Worm (Caenorhabditis elegans) whole organism, L4 larva: ENCODE results near the gene acp-1.

Source experiments
- F10B5.3 ChIP-seq: sonication (generic microtip); optimal IDR thresholded peaks from 2 replicates; lab custom pipeline; 2016; ENCODE audit warnings: mild to moderate bottlenecking, missing genetic modification characterization, missing compliant biosample characterization
- F37D6.2 ChIP-seq: sonication (generic microtip); optimal IDR thresholded peaks from 2 replicates; lab custom pipeline; 2016; ENCODE audit warnings: mild to moderate bottlenecking, missing genetic modification characterization, missing compliant biosample characterization
- F44E2.7 ChIP-seq: fragments of 200-800 bp; sonication (Bioruptor generic); IDR thresholded peaks from 2 replicates; pipeline ENCODE4 v2.1.2; 2022; ENCODE audit warnings: missing genetic modification characterization, missing compliant biosample characterization
- R02D3.7 ChIP-seq: fragments of 150-350 bp; sonication (generic microtip); optimal IDR thresholded peaks from 3 replicates; lab custom pipeline; 2014; ENCODE audit warnings: missing biosample characterization, missing genetic modification characterization
- ZK546.5 ChIP-seq, 2 experiments: sonication (generic microtip); optimal IDR thresholded peaks; 2 replicates each; lab custom pipeline; 2017; ENCODE audit warnings: missing biosample characterization in 2 of 2, missing genetic modification characterization in 2 of 2
- aha-1 ChIP-seq: fragments of 150-350 bp; peaks from one replicate; lab custom pipeline; 2014; ENCODE audit warnings: missing biosample characterization, missing genetic modification characterization
- aly-2 ChIP-seq: sonication (generic microtip); optimal IDR thresholded peaks from 2 replicates; lab custom pipeline; 2018; ENCODE audit warnings: missing biosample characterization, missing genetic modification characterization
- attf-4 ChIP-seq: sonication (generic microtip); optimal IDR thresholded peaks from 3 replicates; lab custom pipeline; 2017; ENCODE audit warnings: missing biosample characterization, missing genetic modification characterization
- ceh-28 ChIP-seq: fragments of 150-350 bp; optimal IDR thresholded peaks from 2 replicates; lab custom pipeline; 2014; ENCODE audit warnings: missing biosample characterization, missing genetic modification reagents, missing genetic modification characterization
- ceh-44 ChIP-seq: fragments of 200-800 bp; sonication (Bioruptor generic); IDR thresholded peaks from 2 replicates; pipeline ENCODE4 v1.3.6; 2022; ENCODE audit warnings: missing genetic modification reagents, missing genetic modification characterization, missing compliant biosample characterization
- ceh-82 ChIP-seq: sonication (generic microtip); optimal IDR thresholded peaks from 2 replicates; lab custom pipeline; 2017; ENCODE audit warnings: missing biosample characterization, missing genetic modification characterization
- cey-2 ChIP-seq: sonication (generic microtip); optimal IDR thresholded peaks from 3 replicates; lab custom pipeline; 2017; ENCODE audit warnings: missing genetic modification characterization, mild to moderate bottlenecking, missing compliant biosample characterization, antibody characterized with exemption, borderline replicate concordance; ENCODE audit not compliant: insufficient read depth
- daf-12 ChIP-seq: fragments of 150-350 bp; optimal IDR thresholded peaks from 2 replicates; lab custom pipeline; 2014; ENCODE audit warnings: missing biosample characterization, missing genetic modification reagents, missing genetic modification characterization
- dmd-6 ChIP-seq: fragments of 200-800 bp; sonication (Bioruptor generic); IDR thresholded peaks from 2 replicates; pipeline ENCODE4 v1.3.6; 2022; ENCODE audit warnings: missing genetic modification reagents, missing genetic modification characterization, missing compliant biosample characterization
- dmd-8 ChIP-seq: fragments of 200-800 bp; sonication (Bioruptor generic); IDR thresholded peaks from 2 replicates; pipeline ENCODE4 v1.3.6; 2022; ENCODE audit warnings: missing genetic modification characterization, missing compliant biosample characterization
- dmd-9 ChIP-seq: fragments of 200-800 bp; sonication (Bioruptor generic); IDR thresholded peaks from 2 replicates; pipeline ENCODE4 v1.3.6; 2022; ENCODE audit warnings: missing genetic modification reagents, missing genetic modification characterization, missing compliant biosample characterization
- duxl-1 ChIP-seq: sonication (generic microtip); optimal IDR thresholded peaks from 2 replicates; lab custom pipeline; 2016; ENCODE audit warnings: mild to moderate bottlenecking, missing genetic modification characterization, moderate library complexity, missing compliant biosample characterization; ENCODE audit not compliant: poor library complexity
- fos-1 ChIP-seq: fragments of 150-350 bp; optimal IDR thresholded peaks from 2 replicates; lab custom pipeline; 2014; ENCODE audit warnings: missing biosample characterization, missing genetic modification characterization
- hif-1 ChIP-seq, 2 experiments: sonication (generic microtip); optimal IDR thresholded peaks; 2 replicates each; lab custom pipeline; 2016 to 2017; ENCODE audit warnings: missing compliant biosample characterization in 2 of 2, missing genetic modification characterization in 2 of 2, missing genetic modification reagents in 2 of 2, missing genotype in 2 of 2, mild to moderate bottlenecking in 1 of 2
- hlh-11 ChIP-seq: fragments of 200-800 bp; sonication (Bioruptor generic); optimal IDR thresholded peaks from 2 replicates; lab custom pipeline; 2018; ENCODE audit warnings: mild to moderate bottlenecking, missing genetic modification characterization, missing compliant biosample characterization
- hmg-1.1 ChIP-seq: fragments of 200-800 bp; sonication (Bioruptor generic); IDR thresholded peaks from 2 replicates; pipeline ENCODE4 v1.3.6; 2022; ENCODE audit warnings: missing genetic modification reagents, missing genetic modification characterization, missing compliant biosample characterization
- jun-1 ChIP-seq: fragments of 150-350 bp; optimal IDR thresholded peaks from 2 replicates; lab custom pipeline; 2014; ENCODE audit warnings: missing biosample characterization, missing genetic modification reagents, missing genetic modification characterization
- lim-7 ChIP-seq: fragments of 200-800 bp; sonication (Bioruptor generic); IDR thresholded peaks from 2 replicates; pipeline ENCODE4 v1.3.6; 2022; ENCODE audit warnings: missing genetic modification characterization, missing compliant biosample characterization
- lin-15B ChIP-seq: fragments of 150-350 bp; sonication (generic microtip); optimal IDR thresholded peaks from 3 replicates; lab custom pipeline; 2014; ENCODE audit warnings: missing biosample characterization, missing genetic modification characterization
- lin-29 ChIP-seq: fragments of 200-800 bp; sonication (Bioruptor generic); IDR thresholded peaks from 2 replicates; pipeline ENCODE4 v1.3.6; 2022; ENCODE audit warnings: missing genetic modification reagents, missing genetic modification characterization, missing compliant biosample characterization
- madf-5 ChIP-seq, 2 experiments: fragments of 200-800 bp; sonication (Bioruptor generic); IDR thresholded peaks; 2 replicates each; pipeline ENCODE4 v1.3.6; 2022; ENCODE audit warnings: missing compliant biosample characterization in 2 of 2, missing genetic modification characterization in 2 of 2
- madf-9 ChIP-seq: fragments of 200-800 bp; sonication (Bioruptor generic); conservative IDR thresholded peaks from 2 replicates; pipeline ENCODE4 v1.3.6; 2022; ENCODE audit warnings: missing genetic modification reagents, missing genetic modification characterization, missing compliant biosample characterization
- mes-2 ChIP-seq: sonication (generic microtip); optimal IDR thresholded peaks from 2 replicates; lab custom pipeline; 2016; ENCODE audit warnings: missing genotype, mild to moderate bottlenecking, missing genetic modification characterization, missing compliant biosample characterization; ENCODE audit not compliant: poor library complexity, severe bottlenecking
- nhr-10 ChIP-seq: fragments of 150-350 bp; optimal IDR thresholded peaks from 2 replicates; lab custom pipeline; 2014; ENCODE audit warnings: missing biosample characterization, missing genetic modification characterization
- nhr-11 ChIP-seq: fragments of 150-350 bp; optimal IDR thresholded peaks from 2 replicates; lab custom pipeline; 2014; ENCODE audit warnings: missing biosample characterization, missing genetic modification characterization
- nhr-111 ChIP-seq: fragments of 200-800 bp; sonication (Bioruptor generic); optimal IDR thresholded peaks from 2 replicates; lab custom pipeline; 2018; ENCODE audit warnings: mild to moderate bottlenecking, missing genetic modification characterization, missing compliant biosample characterization
- nhr-237 ChIP-seq: sonication (generic microtip); optimal IDR thresholded peaks from 2 replicates; lab custom pipeline; 2017; ENCODE audit warnings: missing biosample characterization, missing genetic modification characterization
- nhr-28 ChIP-seq: fragments of 150-350 bp; optimal IDR thresholded peaks from 2 replicates; lab custom pipeline; 2014; ENCODE audit warnings: missing biosample characterization, missing genetic modification characterization
- nhr-42 ChIP-seq: fragments of 200-800 bp; sonication (Bioruptor generic); IDR thresholded peaks from 2 replicates; pipeline ENCODE4 v1.3.6; 2022; ENCODE audit warnings: missing genetic modification characterization, missing compliant biosample characterization
- nhr-48 ChIP-seq: sonication (generic microtip); optimal IDR thresholded peaks from 2 replicates; lab custom pipeline; 2016; ENCODE audit warnings: mild to moderate bottlenecking, missing genetic modification characterization, missing compliant biosample characterization
- nhr-6 ChIP-seq: fragments of 150-350 bp; optimal IDR thresholded peaks from 2 replicates; lab custom pipeline; 2014; ENCODE audit warnings: missing biosample characterization, missing genetic modification characterization
- nhr-76 ChIP-seq: fragments of 150-350 bp; optimal IDR thresholded peaks from 2 replicates; lab custom pipeline; 2014; ENCODE audit warnings: missing biosample characterization, missing genetic modification characterization
- nhr-77 ChIP-seq: fragments of 150-350 bp; optimal IDR thresholded peaks from 2 replicates; lab custom pipeline; 2014; ENCODE audit warnings: missing biosample characterization, missing genetic modification characterization
- php-3 ChIP-seq: fragments of 200-800 bp; sonication (Bioruptor generic); IDR thresholded peaks from 2 replicates; pipeline ENCODE4 v1.3.6; 2022; ENCODE audit warnings: missing genetic modification reagents, missing genetic modification characterization, missing compliant biosample characterization
- rbr-2 ChIP-seq: sonication (generic microtip); optimal IDR thresholded peaks from 2 replicates; lab custom pipeline; 2016; ENCODE audit warnings: missing genotype, missing genetic modification characterization, missing compliant biosample characterization
- saeg-2 ChIP-seq: fragments of 200-800 bp; sonication (Bioruptor generic); IDR thresholded peaks from 2 replicates; pipeline ENCODE4 v1.3.6; 2022; ENCODE audit warnings: missing genetic modification reagents, missing genetic modification characterization, missing compliant biosample characterization
- set-16 ChIP-seq: fragments of 200-800 bp; sonication (Bioruptor generic); IDR thresholded peaks from 2 replicates; pipeline ENCODE4 v1.3.6; 2022; ENCODE audit warnings: missing genetic modification reagents, missing genetic modification characterization, missing compliant biosample characterization
- snpc-1.2 ChIP-seq: fragments of 200-800 bp; sonication (Bioruptor generic); IDR thresholded peaks from 2 replicates; pipeline ENCODE4 v1.3.6; 2022; ENCODE audit warnings: missing genetic modification reagents, missing genetic modification characterization, missing compliant biosample characterization
- snpc-4 ChIP-seq: fragments of 150-350 bp; optimal IDR thresholded peaks from 2 replicates; lab custom pipeline; 2014; ENCODE audit warnings: missing biosample characterization, missing genetic modification characterization
- spr-1 ChIP-seq: sonication (generic microtip); optimal IDR thresholded peaks from 2 replicates; lab custom pipeline; 2016; ENCODE audit warnings: mild to moderate bottlenecking, missing genetic modification characterization, missing compliant biosample characterization
- spr-3 ChIP-seq: fragments of 200-800 bp; sonication (Bioruptor generic); optimal IDR thresholded peaks from 2 replicates; lab custom pipeline; 2018; ENCODE audit warnings: mild to moderate bottlenecking, missing genetic modification characterization, missing compliant biosample characterization
- tag-97 ChIP-seq: fragments of 200-800 bp; sonication (Bioruptor generic); IDR thresholded peaks from 2 replicates; pipeline ENCODE4 v1.3.6; 2022; ENCODE audit warnings: missing genetic modification characterization, missing compliant biosample characterization
- tra-1 ChIP-seq: fragments of 200-800 bp; sonication (Bioruptor generic); IDR thresholded peaks from 2 replicates; pipeline ENCODE4 v1.3.6; 2022; ENCODE audit warnings: missing genetic modification reagents, missing genetic modification characterization, missing compliant biosample characterization
- vab-7 ChIP-seq: fragments of 200-800 bp; sonication (Bioruptor generic); IDR thresholded peaks from 2 replicates; pipeline ENCODE4 v1.3.6; 2022; ENCODE audit warnings: missing genetic modification reagents, missing genetic modification characterization, missing compliant biosample characterization
- zfp-2 ChIP-seq: sonication (generic microtip); optimal IDR thresholded peaks from 2 replicates; lab custom pipeline; 2016; ENCODE audit warnings: mild to moderate bottlenecking, missing genetic modification characterization, missing compliant biosample characterization
- zfp-3 ChIP-seq: fragments of 200-800 bp; sonication (Bioruptor generic); conservative IDR thresholded peaks from 2 replicates; pipeline ENCODE4 v1.3.6; 2022; ENCODE audit warnings: missing genetic modification reagents, missing genetic modification characterization, missing compliant biosample characterization
- zip-2 ChIP-seq: fragments of 150-350 bp; optimal IDR thresholded peaks from 2 replicates; lab custom pipeline; 2014; ENCODE audit warnings: missing biosample characterization, missing genetic modification characterization
- ztf-7 ChIP-seq: fragments of 150-350 bp; optimal IDR thresholded peaks from 2 replicates; lab custom pipeline; 2014; ENCODE audit warnings: missing biosample characterization, missing genetic modification characterization

The acp-1 gene

ce11 chrX:3371264-3371663 is 14.0 kb downstream of the acp-1 start (continued):
- no peak; the same call in 1 of the 2 replicates for TF ChIP-seq dmd-9
- TF ChIP-seq nhr-10 = no peak
- TF ChIP-seq nhr-111 = peak; percentile 66
- no peak for TF ChIP-seq snpc-4
- TF ChIP-seq duxl-1 (tag; lab: Kevin White, UChicago) = peak; percentile 65
- TF ChIP-seq vab-7 (GFP tag; lab: Robert Waterston, UW) = peak; percentile 93
- no peak for TF ChIP-seq ceh-82 (tag; lab: Kevin White, UChicago)
- peak; percentile 18 for TF ChIP-seq jun-1 (tag; lab: Kevin White, UChicago)
- TF ChIP-seq daf-12 = no peak
- peak; percentile 37 for TF ChIP-seq nhr-28 (tag; lab: Kevin White, UChicago)
- TF ChIP-seq spr-3 (GFP tag; lab: Kevin White, UChicago) = peak; percentile 73
- TF ChIP-seq spr-1 (tag; lab: Kevin White, UChicago) = peak; percentile 29
- TF ChIP-seq saeg-2 = peak; percentile 71; the same call in 1 of the 2 replicates
- TF ChIP-seq php-3 (GFP tag; lab: Robert Waterston, UW) = peak; percentile 51; the same call in 1 of the 2 replicates
- no peak for TF ChIP-seq aly-2
- TF ChIP-seq fos-1 (tag; lab: Kevin White, UChicago) = no peak
- peak; percentile 65; the same call in 1 of the 2 replicates for TF ChIP-seq zfp-3 (GFP tag; lab: Robert Waterston, UW)
- TF ChIP-seq F10B5.3 = no peak
- TF ChIP-seq dmd-8 (GFP tag; lab: Robert Waterston, UW) = peak; percentile 92
- peak; percentile 60 for TF ChIP-seq nhr-77 (tag; lab: Kevin White, UChicago)
- no peak for TF ChIP-seq tag-97
- TF ChIP-seq nhr-237 (tag; lab: Kevin White, UChicago) = no peak
- peak; percentile 95 for TF ChIP-seq ceh-44 (GFP tag; lab: Robert Waterston, UW)
- peak in 1 of 2 experiments; percentile 30 for TF ChIP-seq hif-1 (tag; optimal IDR thresholded peaks at IDR 0.05; lab: Kevin White, UChicago)
- TF ChIP-seq ztf-7 = peak; percentile 55
- TF ChIP-seq nhr-42 (GFP tag; lab: Robert Waterston, UW) = peak; percentile 81
- no peak for TF ChIP-seq R02D3.7 (tag; lab: Kevin White, UChicago)
- TF ChIP-seq set-16 (GFP tag; lab: Robert Waterston, UW) = no peak
- TF ChIP-seq nhr-48 (tag; lab: Kevin White, UChicago) = peak; percentile 61
- TF ChIP-seq tra-1 (GFP tag; lab: Robert Waterston, UW) = peak; percentile 72; the same call in 1 of the 2 replicates
- TF ChIP-seq lin-15B (tag; lab: Kevin White, UChicago) = no peak
- TF ChIP-seq snpc-1.2 (GFP tag; lab: Robert Waterston, UW) = peak; percentile 89
- TF ChIP-seq rbr-2 = peak; percentile 79
- TF ChIP-seq zip-2 (tag; lab: Kevin White, UChicago) = no peak
- TF ChIP-seq F37D6.2 = peak; percentile 66
- peak; percentile 87 for TF ChIP-seq mes-2
- TF ChIP-seq dmd-6 (GFP tag; lab: Robert Waterston, UW) = peak; percentile 76
- peak; percentile 95 for TF ChIP-seq hmg-1.1 (GFP tag; lab: Robert Waterston, UW)
- peak; percentile 56 for TF ChIP-seq hlh-11 (tag; lab: Kevin White, UChicago)
- peak; percentile 80 to 82; a peak in 2 of 4 replicates for TF ChIP-seq madf-5 (GFP tag; IDR thresholded peaks at IDR 0.05; lab: Robert Waterston, UW)
- peak; percentile 96 for TF ChIP-seq F44E2.7
- peak; percentile 93 for TF ChIP-seq madf-9 (GFP tag; lab: Robert Waterston, UW)
- peak; percentile 33 for TF ChIP-seq nhr-11
- TF ChIP-seq nhr-76 (tag; lab: Kevin White, UChicago) = no peak
- peak; percentile 93 for TF ChIP-seq lim-7
- no peak for TF ChIP-seq attf-4 (tag; lab: Kevin White, UChicago)
- TF ChIP-seq aha-1 (tag; lab: Kevin White, UChicago) = peak; percentile 99
- TF ChIP-seq ZK546.5 (tag; optimal IDR thresholded peaks at IDR 0.05; lab: Kevin White, UChicago) = no peak
- TF ChIP-seq cey-2 (tag; lab: Kevin White, UChicago) = no peak
- peak; percentile 75 for TF ChIP-seq lin-29 (GFP tag; lab: Robert Waterston, UW)
- no peak for TF ChIP-seq ceh-28 (tag; lab: Kevin White, UChicago)
- TF ChIP-seq zfp-2 (tag; lab: Kevin White, UChicago) = no peak
- TF ChIP-seq nhr-6 (tag; lab: Kevin White, UChicago) = no peak
